Worm (Caenorhabditis elegans): ENCODE data around the gene F17C11.11.

- TF ChIP-seq dpl-1 (GFP tag; optimal IDR thresholded peaks at IDR 0.05) (no peak), unc-62 (GFP tag; optimal IDR thresholded peaks at IDR 0.05) (no peak), aptf-3 (GFP tag; IDR thresholded peaks at IDR 0.05) (no peak)
These were observed 1.9 kb downstream of the F17C11.11 start, which contains the start of gene F17C11.12 for ce11 chrV:10936681-10937080.

Data from whole organism, young adult.